Fruit fly (Drosophila melanogaster) whole organism, embryonic: ENCODE results near the gene CG10602.
A peak's percentile ranks its signal among the peaks of the same experiment; 100 is the strongest.

Source experiments
- B-H1 ChIP-seq: fragments of 200-800 bp; sonication (Bioruptor generic); IDR thresholded peaks from 3 replicates; pipeline ENCODE4 v1.3.6; 2022; ENCODE audit warnings: missing biosample characterization, missing genetic modification characterization
- CG10366 ChIP-seq: fragments of 200-800 bp; sonication (Bioruptor generic); IDR thresholded peaks from 2 replicates; pipeline ENCODE4 v1.3.6; 2022; ENCODE audit warnings: missing biosample characterization, missing genetic modification characterization
- CG10543 ChIP-seq: fragments of 200-800 bp; sonication (Bioruptor generic); optimal IDR thresholded peaks from 3 replicates; lab custom pipeline; 2017; ENCODE audit warnings: missing biosample characterization, mild to moderate bottlenecking, missing genetic modification characterization, moderate library complexity
- CG10979 ChIP-seq: fragments of 200-800 bp; sonication (Bioruptor generic); optimal IDR thresholded peaks from 2 replicates; lab custom pipeline; 2018; ENCODE audit warnings: missing biosample characterization, mild to moderate bottlenecking, missing genetic modification characterization, moderate library complexity
- CG11085 ChIP-seq: fragments of 200-800 bp; sonication (Bioruptor generic); IDR thresholded peaks from 2 replicates; pipeline ENCODE4 v1.3.6; 2022; ENCODE audit warnings: missing biosample characterization, missing genetic modification characterization
- CG11695 ChIP-seq: fragments of 200-800 bp; sonication (Bioruptor generic); IDR thresholded peaks from 3 replicates; pipeline ENCODE4 v1.3.6; 2022; ENCODE audit warnings: missing biosample characterization, missing genetic modification characterization
- CG1233 ChIP-seq: fragments of 200-800 bp; sonication (Bioruptor generic); optimal IDR thresholded peaks from 4 replicates; lab custom pipeline; 2018; ENCODE audit warnings: missing biosample characterization, mild to moderate bottlenecking, missing genetic modification characterization
- CG12391 ChIP-seq: fragments of 200-800 bp; sonication (Bioruptor generic); optimal IDR thresholded peaks from 3 replicates; lab custom pipeline; 2018; ENCODE audit warnings: missing biosample characterization, mild to moderate bottlenecking, missing genetic modification characterization, moderate library complexity
- CG12942 ChIP-seq: fragments of 200-800 bp; sonication (Bioruptor generic); optimal IDR thresholded peaks from 3 replicates; lab custom pipeline; 2016; ENCODE audit warnings: missing biosample characterization, missing genetic modification characterization
- CG13287 ChIP-seq: fragments of 200-800 bp; sonication (Bioruptor generic); IDR thresholded peaks from 2 replicates; pipeline ENCODE4 v1.3.6; 2022; ENCODE audit warnings: missing biosample characterization, missing genetic modification characterization; ENCODE audit not compliant: partially characterized antibody
- CG14710 ChIP-seq: fragments of 200-800 bp; sonication (Bioruptor generic); optimal IDR thresholded peaks from 3 replicates; lab custom pipeline; 2019; ENCODE audit warnings: missing biosample characterization, mild to moderate bottlenecking, missing genetic modification characterization, moderate library complexity
- CG1529 ChIP-seq: fragments of 200-800 bp; sonication (Bioruptor generic); optimal IDR thresholded peaks from 3 replicates; lab custom pipeline; 2018; ENCODE audit warnings: missing biosample characterization, missing genetic modification characterization
- CG17186 ChIP-seq: fragments of 200-800 bp; sonication (Bioruptor generic); optimal IDR thresholded peaks from 3 replicates; lab custom pipeline; 2017; ENCODE audit warnings: missing biosample characterization, missing genetic modification reagents, missing genetic modification characterization
- CG18599 ChIP-seq: fragments of 200-800 bp; sonication (Bioruptor generic); optimal IDR thresholded peaks from 3 replicates; lab custom pipeline; 2017; ENCODE audit warnings: missing biosample characterization, missing genetic modification characterization, mild to moderate bottlenecking, moderate library complexity, missing genetic modification reagents
- CG2875 ChIP-seq: fragments of 200-800 bp; sonication (Bioruptor generic); optimal IDR thresholded peaks from 2 replicates; lab custom pipeline; 2017; ENCODE audit warnings: missing biosample characterization, mild to moderate bottlenecking, missing genetic modification characterization, missing genetic modification reagents
- CG31441 ChIP-seq: fragments of 200-800 bp; sonication (Bioruptor generic); IDR thresholded peaks from 2 replicates; pipeline ENCODE4 v1.3.6; 2022; ENCODE audit warnings: missing biosample characterization, missing genetic modification characterization
- CG3995 ChIP-seq: fragments of 200-800 bp; sonication (Bioruptor generic); optimal IDR thresholded peaks from 3 replicates; lab custom pipeline; 2016; ENCODE audit warnings: missing biosample characterization, missing genetic modification characterization
- CG4707 ChIP-seq: fragments of 200-800 bp; sonication (Bioruptor generic); optimal IDR thresholded peaks from 2 replicates; lab custom pipeline; 2018; ENCODE audit warnings: missing biosample characterization, mild to moderate bottlenecking, missing genetic modification characterization, moderate library complexity
- CG6254 ChIP-seq: fragments of 200-800 bp; sonication (Bioruptor generic); optimal IDR thresholded peaks from 3 replicates; lab custom pipeline; 2017; ENCODE audit warnings: mild to moderate bottlenecking, missing biosample characterization, missing genetic modification reagents, missing genetic modification characterization
- CG6765 ChIP-seq: fragments of 200-800 bp; sonication (Bioruptor generic); optimal IDR thresholded peaks from 3 replicates; lab custom pipeline; 2017; ENCODE audit warnings: missing biosample characterization, mild to moderate bottlenecking, missing genetic modification characterization
- CG7357 ChIP-seq: fragments of 200-800 bp; sonication (Bioruptor generic); IDR thresholded peaks from 3 replicates; pipeline ENCODE4 v1.3.6; 2022; ENCODE audit warnings: missing biosample characterization, missing genetic modification characterization
- CG7786 ChIP-seq: fragments of 200-800 bp; sonication (Bioruptor generic); optimal IDR thresholded peaks from 2 replicates; lab custom pipeline; 2016; ENCODE audit warnings: missing biosample characterization, missing genetic modification characterization
- CG8281 ChIP-seq: fragments of 200-800 bp; sonication (Bioruptor generic); optimal IDR thresholded peaks from 2 replicates; lab custom pipeline; 2018; ENCODE audit warnings: missing biosample characterization, mild to moderate bottlenecking, missing genetic modification characterization, moderate library complexity
- CG8765 ChIP-seq: fragments of 200-800 bp; sonication (Bioruptor generic); IDR thresholded peaks from 2 replicates; pipeline ENCODE4 v1.3.6; 2022; ENCODE audit warnings: missing biosample characterization, missing genetic modification characterization
- CG9876 ChIP-seq: fragments of 200-800 bp; sonication (Bioruptor generic); optimal IDR thresholded peaks from 2 replicates; lab custom pipeline; 2016; ENCODE audit warnings: missing biosample characterization, missing genetic modification characterization
- Deaf1 ChIP-seq: fragments of 200-800 bp; optimal IDR thresholded peaks from 3 replicates; lab custom pipeline; 2019; ENCODE audit warnings: missing biosample characterization, mild to moderate bottlenecking, missing genetic modification characterization, moderate library complexity
- Ets97D ChIP-seq: fragments of 200-800 bp; sonication (Bioruptor generic); optimal IDR thresholded peaks from 3 replicates; lab custom pipeline; 2016; ENCODE audit warnings: missing biosample characterization, missing genetic modification characterization
- Fer3 ChIP-seq: fragments of 200-800 bp; sonication (Bioruptor generic); optimal IDR thresholded peaks from 2 replicates; lab custom pipeline; 2018; ENCODE audit warnings: missing biosample characterization, mild to moderate bottlenecking, missing genetic modification characterization, moderate library complexity
- HLH4C ChIP-seq: fragments of 200-800 bp; sonication (Bioruptor generic); IDR thresholded peaks from 3 replicates; pipeline ENCODE4 v1.3.6; 2022; ENCODE audit warnings: missing biosample characterization, missing genetic modification characterization; ENCODE audit not compliant: partially characterized antibody
- Hey ChIP-seq: fragments of 200-800 bp; sonication (Bioruptor generic); optimal IDR thresholded peaks from 3 replicates; lab custom pipeline; 2018; ENCODE audit warnings: missing biosample characterization, mild to moderate bottlenecking, missing genetic modification characterization
- Pdp1 ChIP-seq, 2 experiments: fragments of 200-800 bp; sonication (Bioruptor generic); optimal IDR thresholded peaks; 3 replicates each; lab custom pipeline; 2016; ENCODE audit warnings: missing biosample characterization in 2 of 2, missing genetic modification characterization in 2 of 2, mild to moderate bottlenecking in 1 of 2, moderate library complexity in 1 of 2
- Rfx ChIP-seq: fragments of 200-800 bp; sonication (Bioruptor generic); IDR thresholded peaks from 2 replicates; pipeline ENCODE4 v1.3.6; 2022; ENCODE audit warnings: missing biosample characterization, missing genetic modification characterization
- Sry-β ChIP-seq: fragments of 200-800 bp; sonication (Bioruptor generic); optimal IDR thresholded peaks from 2 replicates; lab custom pipeline; 2018; ENCODE audit warnings: missing biosample characterization, mild to moderate bottlenecking, missing genetic modification characterization, moderate library complexity
- Trl ChIP-seq, 3 experiments: fragments of >200 bp in 2 of 3; fragments of 200-800 bp in 1 of 3; sonication (Bioruptor generic) in 1 of 3; optimal IDR thresholded peaks; 2 replicates in 1 of 3; 3 replicates in 2 of 3; lab custom pipeline; 2016 to 2017; ENCODE audit warnings: missing biosample characterization in 1 of 3, missing genetic modification characterization in 1 of 3
- danr ChIP-seq: fragments of 200-800 bp; sonication (Bioruptor generic); IDR thresholded peaks from 2 replicates; pipeline ENCODE4 v1.3.6; 2022; ENCODE audit warnings: missing biosample characterization, missing genetic modification characterization
- gce ChIP-seq: fragments of 200-800 bp; sonication (Bioruptor generic); IDR thresholded peaks from 3 replicates; pipeline ENCODE4 v1.3.6; 2022; ENCODE audit warnings: missing biosample characterization, missing genetic modification characterization
- grau ChIP-seq: fragments of 200-800 bp; optimal IDR thresholded peaks from 3 replicates; lab custom pipeline; 2019; ENCODE audit warnings: missing biosample characterization, mild to moderate bottlenecking, missing genetic modification characterization, moderate library complexity
- her ChIP-seq: fragments of 200-800 bp; sonication (Bioruptor generic); optimal IDR thresholded peaks from 2 replicates; lab custom pipeline; 2016; ENCODE audit warnings: missing biosample characterization, missing genetic modification characterization
- inv ChIP-seq: fragments of 200-800 bp; sonication (Bioruptor generic); IDR thresholded peaks from 2 replicates; pipeline ENCODE4 v1.3.6; 2022; ENCODE audit warnings: missing biosample characterization, missing genetic modification characterization; ENCODE audit not compliant: partially characterized antibody
- nerfin-1 ChIP-seq: fragments of 200-800 bp; sonication (Bioruptor generic); optimal IDR thresholded peaks from 3 replicates; lab custom pipeline; 2019; ENCODE audit warnings: missing biosample characterization, mild to moderate bottlenecking, missing genetic modification characterization, moderate library complexity
- phol ChIP-seq: fragments of 200-800 bp; sonication (Bioruptor generic); optimal IDR thresholded peaks from 3 replicates; lab custom pipeline; 2018; ENCODE audit warnings: missing biosample characterization, mild to moderate bottlenecking, missing genetic modification characterization, moderate library complexity
- psq ChIP-seq: fragments of 200-800 bp; sonication (Bioruptor generic); optimal IDR thresholded peaks from 2 replicates; lab custom pipeline; 2017; ENCODE audit warnings: missing biosample characterization, missing genetic modification characterization
- repo ChIP-seq: fragments of 200-800 bp; sonication (Bioruptor generic); optimal IDR thresholded peaks from 2 replicates; lab custom pipeline; 2016; ENCODE audit warnings: missing biosample characterization, missing genetic modification characterization
- run ChIP-seq: fragments of 200-800 bp; sonication (Bioruptor generic); optimal IDR thresholded peaks from 3 replicates; lab custom pipeline; 2018; ENCODE audit warnings: missing biosample characterization, mild to moderate bottlenecking, missing genetic modification characterization
- slbo ChIP-seq: fragments of 200-800 bp; sonication (Bioruptor generic); IDR thresholded peaks from 2 replicates; pipeline ENCODE4 v1.3.6; 2022; ENCODE audit warnings: missing biosample characterization, missing genetic modification characterization
- slp2 ChIP-seq: fragments of 200-800 bp; sonication (Bioruptor generic); optimal IDR thresholded peaks from 2 replicates; lab custom pipeline; 2016; ENCODE audit warnings: missing biosample characterization, missing genetic modification characterization
- tll ChIP-seq, 2 experiments: fragments of 200-800 bp in 1 of 2; fragments of >200 bp in 1 of 2; sonication (Bioruptor generic) in 1 of 2; optimal IDR thresholded peaks; 2 replicates each; lab custom pipeline; 2017 to 2019; ENCODE audit warnings: missing biosample characterization in 2 of 2, missing genetic modification characterization in 2 of 2, mild to moderate bottlenecking in 1 of 2, moderate library complexity in 1 of 2
- tx ChIP-seq: fragments of 200-800 bp; sonication (Bioruptor generic); optimal IDR thresholded peaks from 2 replicates; lab custom pipeline; 2016; ENCODE audit warnings: missing biosample characterization, missing genetic modification characterization
- zfh1 ChIP-seq: fragments of 200-800 bp; sonication (Bioruptor generic); IDR thresholded peaks from 3 replicates; pipeline ENCODE4 v1.3.6; 2022; ENCODE audit warnings: missing biosample characterization, missing genetic modification characterization

Gene CG10602

dm6 chr2L:18890087-18890486 is 31.0 kb upstream of the CG10602 start (continued):
- no peak for TF ChIP-seq CG13287
- peak; percentile 70 for TF ChIP-seq grau (tag; lab: Kevin White, UChicago)
- peak; percentile 42 for TF ChIP-seq psq
- peak; percentile 91 for TF ChIP-seq CG10979 (tag; lab: Kevin White, UChicago)
- TF ChIP-seq CG31441 = peak; percentile 81
- TF ChIP-seq run (tag; lab: Kevin White, UChicago) = no peak
- TF ChIP-seq tll (GFP tag; optimal IDR thresholded peaks at IDR 0.05; lab: Kevin White, UChicago) = peak in 1 of 2 experiments; percentile 94
- TF ChIP-seq CG12391 (tag; lab: Kevin White, UChicago) = peak; percentile 86
- peak; percentile 67 for TF ChIP-seq slp2 (GFP tag; lab: Kevin White, UChicago)
- TF ChIP-seq Ets97D (GFP tag; lab: Kevin White, UChicago) = peak; percentile 37
- peak; percentile 71 for TF ChIP-seq CG1233 (GFP tag; lab: Kevin White, UChicago)
- peak; percentile 63; the same call in 2 of the 3 replicates for TF ChIP-seq CG7357 (GFP tag; lab: Robert Waterston, UW)
- peak; percentile 49 for TF ChIP-seq CG18599 (GFP tag; lab: Kevin White, UChicago)
- TF ChIP-seq danr (GFP tag; lab: Robert Waterston, UW) = no peak
- peak; percentile 64 for TF ChIP-seq tx (GFP tag; lab: Kevin White, UChicago)
- TF ChIP-seq CG12942 (GFP tag; lab: Kevin White, UChicago) = peak; percentile 29
- TF ChIP-seq CG6254 (GFP tag; lab: Kevin White, UChicago) = peak; percentile 79
- no peak for TF ChIP-seq HLH4C (GFP tag; lab: Robert Waterston, UW)
- TF ChIP-seq phol (tag; lab: Kevin White, UChicago) = peak; percentile 85
- TF ChIP-seq CG11695 = peak; percentile 44; the same call in 1 of the 3 replicates
- TF ChIP-seq Sry-β (GFP tag; lab: Kevin White, UChicago) = no peak
- no peak for TF ChIP-seq CG3995 (GFP tag; lab: Kevin White, UChicago)
- peak; percentile 90 for TF ChIP-seq CG8765 (GFP tag; lab: Robert Waterston, UW)
- no peak for TF ChIP-seq CG10543
- peak; percentile 62 for TF ChIP-seq CG7786 (GFP tag; lab: Kevin White, UChicago)
- peak; percentile 37 for TF ChIP-seq CG17186 (GFP tag; lab: Kevin White, UChicago)
- TF ChIP-seq nerfin-1 (tag; lab: Kevin White, UChicago) = peak; percentile 74
- TF ChIP-seq gce (GFP tag; lab: Robert Waterston, UW) = peak; percentile 53; the same call in 1 of the 3 replicates
- TF ChIP-seq Deaf1 (tag; lab: Kevin White, UChicago) = peak; percentile 19
- TF ChIP-seq CG11085 (GFP tag; lab: Robert Waterston, UW) = no peak
- TF ChIP-seq Hey (tag; lab: Kevin White, UChicago) = no peak
- TF ChIP-seq CG8281 (tag; lab: Kevin White, UChicago) = peak; percentile 22
- peak; percentile 38; the same call in 2 of the 3 replicates for TF ChIP-seq B-H1
- peak; percentile 56 for TF ChIP-seq Rfx
- peak; percentile 50 for TF ChIP-seq CG4707 (GFP tag; lab: Kevin White, UChicago)
- TF ChIP-seq repo = peak; percentile 68
- TF ChIP-seq zfh1 (GFP tag; lab: Robert Waterston, UW) = peak; percentile 95
- peak; percentile 72 for TF ChIP-seq CG1529 (GFP tag; lab: Kevin White, UChicago)
- TF ChIP-seq Trl (optimal IDR thresholded peaks at IDR 0.05; lab: Kevin White, UChicago) = no peak
- peak; percentile 76 for TF ChIP-seq Trl (GFP tag; optimal IDR thresholded peaks at IDR 0.05; lab: Kevin White, UChicago)
- TF ChIP-seq her (GFP tag; lab: Kevin White, UChicago) = peak; percentile 16
- peak; percentile 32; the same call in 1 of the 2 replicates for TF ChIP-seq CG10366
- TF ChIP-seq slbo (GFP tag; lab: Robert Waterston, UW) = peak; percentile 57
- peak; percentile 88 for TF ChIP-seq CG14710 (tag; lab: Kevin White, UChicago)
- peak; percentile 46 for TF ChIP-seq Fer3 (tag; lab: Kevin White, UChicago)
- peak; percentile 77 to 79 for TF ChIP-seq Pdp1 (GFP tag; optimal IDR thresholded peaks at IDR 0.05; lab: Kevin White, UChicago)
- no peak for TF ChIP-seq CG6765 (GFP tag; lab: Kevin White, UChicago)
- TF ChIP-seq CG2875 (GFP tag; lab: Kevin White, UChicago) = peak; percentile 69
- TF ChIP-seq inv (GFP tag; lab: Robert Waterston, UW) = no peak
- TF ChIP-seq CG9876 (GFP tag; lab: Kevin White, UChicago) = peak; percentile 37
